Fruit fly (Drosophila melanogaster) whole organism, embryonic: Measurements from ENCODE around the gene eIF2gamma.
A peak's percentile ranks its signal among the peaks of the same experiment; 100 is the strongest.

Experiments used
- ATbp ChIP-seq: fragments of 200-800 bp; sonication (Bioruptor generic); optimal IDR thresholded peaks from 2 replicates; lab custom pipeline; 2017; ENCODE audit warnings: missing biosample characterization, mild to moderate bottlenecking, missing genetic modification characterization, missing genetic modification reagents
- Atf-2 ChIP-seq: fragments of 200-800 bp; sonication (Bioruptor generic); optimal IDR thresholded peaks from 2 replicates; lab custom pipeline; 2016; ENCODE audit warnings: missing biosample characterization, missing genetic modification characterization
- Atf6 ChIP-seq: fragments of 200-800 bp; sonication (Bioruptor generic); IDR thresholded peaks from 2 replicates; pipeline ENCODE4 v1.3.6; 2022; ENCODE audit warnings: missing biosample characterization, missing genetic modification characterization
- Bteb2 ChIP-seq: fragments of 200-800 bp; sonication (Bioruptor generic); optimal IDR thresholded peaks from 2 replicates; lab custom pipeline; 2016; ENCODE audit warnings: missing biosample characterization, missing genetic modification characterization
- CG10267 ChIP-seq: fragments of 200-800 bp; sonication (Bioruptor generic); optimal IDR thresholded peaks from 2 replicates; lab custom pipeline; 2018; ENCODE audit warnings: missing biosample characterization, mild to moderate bottlenecking, missing genetic modification characterization, moderate library complexity
- CG11398 ChIP-seq: fragments of 200-800 bp; sonication (Bioruptor generic); optimal IDR thresholded peaks from 2 replicates; lab custom pipeline; 2016; ENCODE audit warnings: missing biosample characterization, missing genetic modification characterization
- CG11504 ChIP-seq: fragments of 200-800 bp; sonication (Bioruptor generic); optimal IDR thresholded peaks from 3 replicates; lab custom pipeline; 2019; ENCODE audit warnings: missing biosample characterization, mild to moderate bottlenecking, missing genetic modification characterization, moderate library complexity
- CG12155 ChIP-seq: fragments of 200-800 bp; sonication (Bioruptor generic); optimal IDR thresholded peaks from 3 replicates; lab custom pipeline; 2016; ENCODE audit warnings: missing biosample characterization, missing genetic modification characterization
- CG12942 ChIP-seq: fragments of 200-800 bp; sonication (Bioruptor generic); optimal IDR thresholded peaks from 3 replicates; lab custom pipeline; 2016; ENCODE audit warnings: missing biosample characterization, missing genetic modification characterization
- CG15011 ChIP-seq: fragments of 200-800 bp; sonication (Bioruptor generic); optimal IDR thresholded peaks from 3 replicates; lab custom pipeline; 2018; ENCODE audit warnings: missing biosample characterization, mild to moderate bottlenecking, missing genetic modification characterization
- CG15696 ChIP-seq: fragments of 200-800 bp; sonication (Bioruptor generic); optimal IDR thresholded peaks from 2 replicates; lab custom pipeline; 2019; ENCODE audit warnings: missing biosample characterization, mild to moderate bottlenecking, missing genetic modification characterization, moderate library complexity
- CG17385 ChIP-seq: fragments of 200-800 bp; sonication (Bioruptor generic); optimal IDR thresholded peaks from 3 replicates; lab custom pipeline; 2018; ENCODE audit warnings: missing biosample characterization, mild to moderate bottlenecking, missing genetic modification characterization
- CG17829 ChIP-seq: fragments of 200-800 bp; optimal IDR thresholded peaks from 2 replicates; lab custom pipeline; 2019; ENCODE audit warnings: missing biosample characterization, mild to moderate bottlenecking, missing genetic modification characterization, moderate library complexity
- CG2120 ChIP-seq: fragments of 200-800 bp; sonication (Bioruptor generic); optimal IDR thresholded peaks from 3 replicates; lab custom pipeline; 2016; ENCODE audit warnings: missing biosample characterization, missing genetic modification characterization
- CG2889 ChIP-seq: fragments of 200-800 bp; sonication (Bioruptor generic); IDR thresholded peaks from 3 replicates; pipeline ENCODE4 v1.3.6; 2022; ENCODE audit warnings: missing biosample characterization, missing genetic modification characterization
- CG33557 ChIP-seq: fragments of 200-800 bp; sonication (Bioruptor generic); optimal IDR thresholded peaks from 2 replicates; lab custom pipeline; 2019; ENCODE audit warnings: missing biosample characterization, mild to moderate bottlenecking, missing genetic modification characterization, moderate library complexity
- CG34376 ChIP-seq: fragments of 200-800 bp; sonication (Bioruptor generic); optimal IDR thresholded peaks from 2 replicates; lab custom pipeline; 2018; ENCODE audit warnings: missing biosample characterization, mild to moderate bottlenecking, missing genetic modification characterization
- CG34422 ChIP-seq: fragments of 200-800 bp; sonication (Bioruptor generic); IDR thresholded peaks from 3 replicates; pipeline ENCODE4 v1.3.6; 2022; ENCODE audit warnings: missing biosample characterization, missing genetic modification characterization
- CG4282 ChIP-seq: fragments of 200-800 bp; sonication (Bioruptor generic); optimal IDR thresholded peaks from 2 replicates; lab custom pipeline; 2016; ENCODE audit warnings: missing biosample characterization, missing genetic modification characterization
- CG4328 ChIP-seq: fragments of 200-800 bp; sonication (Bioruptor generic); optimal IDR thresholded peaks from 3 replicates; lab custom pipeline; 2017; ENCODE audit warnings: missing biosample characterization, missing genetic modification reagents, missing genetic modification characterization
- CG7372 ChIP-seq: fragments of 200-800 bp; sonication (Bioruptor generic); IDR thresholded peaks from 2 replicates; pipeline ENCODE4 v1.3.6; 2022; ENCODE audit warnings: missing biosample characterization, missing genetic modification characterization
- CG8388 ChIP-seq: fragments of 200-800 bp; sonication (Bioruptor generic); optimal IDR thresholded peaks from 2 replicates; lab custom pipeline; 2019; ENCODE audit warnings: missing biosample characterization, mild to moderate bottlenecking, missing genetic modification characterization, moderate library complexity
- CG9876 ChIP-seq: fragments of 200-800 bp; sonication (Bioruptor generic); optimal IDR thresholded peaks from 2 replicates; lab custom pipeline; 2016; ENCODE audit warnings: missing biosample characterization, missing genetic modification characterization
- Camta ChIP-seq: fragments of 200-800 bp; sonication (Bioruptor generic); optimal IDR thresholded peaks from 2 replicates; lab custom pipeline; 2016; ENCODE audit warnings: missing biosample characterization, missing genetic modification characterization
- D19A ChIP-seq: fragments of 200-800 bp; optimal IDR thresholded peaks from 3 replicates; lab custom pipeline; 2019; ENCODE audit warnings: missing biosample characterization, mild to moderate bottlenecking, missing genetic modification characterization, moderate library complexity
- Hr51 ChIP-seq, 2 experiments: fragments of 200-800 bp; sonication (Bioruptor generic); optimal IDR thresholded peaks; 2 replicates in 1 of 2; 3 replicates in 1 of 2; lab custom pipeline; 2016 to 2018; ENCODE audit warnings: missing biosample characterization in 2 of 2, missing genetic modification characterization in 2 of 2, mild to moderate bottlenecking in 1 of 2, moderate library complexity in 1 of 2
- Jarid2 ChIP-seq: fragments of 200-800 bp; sonication (Bioruptor generic); optimal IDR thresholded peaks from 3 replicates; lab custom pipeline; 2017; ENCODE audit warnings: mild to moderate bottlenecking, missing biosample characterization, missing genetic modification reagents, missing genetic modification characterization
- Lhr ChIP-seq: fragments of 200-800 bp; sonication (Bioruptor generic); optimal IDR thresholded peaks from 3 replicates; lab custom pipeline; 2017; ENCODE audit warnings: mild to moderate bottlenecking, missing biosample characterization, missing genetic modification reagents, missing genetic modification characterization
- Meics ChIP-seq: fragments of 200-800 bp; sonication (Bioruptor generic); optimal IDR thresholded peaks from 2 replicates; lab custom pipeline; 2017; ENCODE audit warnings: missing biosample characterization, mild to moderate bottlenecking, missing genetic modification characterization
- Usf ChIP-seq: fragments of 200-800 bp; sonication (Bioruptor generic); optimal IDR thresholded peaks from 2 replicates; lab custom pipeline; 2017; ENCODE audit warnings: missing genotype, missing biosample characterization, missing genetic modification characterization
- Xbp1 ChIP-seq: fragments of 200-800 bp; sonication (Bioruptor generic); optimal IDR thresholded peaks from 3 replicates; lab custom pipeline; 2016; ENCODE audit warnings: missing biosample characterization, mild to moderate bottlenecking, missing genetic modification characterization
- abd-A ChIP-seq: fragments of 200-800 bp; sonication (Bioruptor generic); optimal IDR thresholded peaks from 3 replicates; lab custom pipeline; 2019; ENCODE audit warnings: missing biosample characterization, mild to moderate bottlenecking, missing genetic modification characterization, moderate library complexity
- az2 ChIP-seq: fragments of 200-800 bp; sonication (Bioruptor generic); optimal IDR thresholded peaks from 3 replicates; lab custom pipeline; 2016; ENCODE audit warnings: missing biosample characterization, missing genetic modification characterization
- bab2 ChIP-seq: fragments of 200-800 bp; sonication (Bioruptor generic); optimal IDR thresholded peaks from 2 replicates; lab custom pipeline; 2016; ENCODE audit warnings: missing biosample characterization, missing genetic modification characterization
- btn ChIP-seq: fragments of 200-800 bp; sonication (Bioruptor generic); optimal IDR thresholded peaks from 2 replicates; lab custom pipeline; 2016; ENCODE audit warnings: missing biosample characterization, missing genetic modification characterization
- dpn ChIP-seq, 2 experiments: fragments of 200-800 bp; sonication (Bioruptor generic); optimal IDR thresholded peaks; 3 replicates each; lab custom pipeline; 2016; ENCODE audit warnings: missing biosample characterization in 2 of 2, missing genetic modification characterization in 2 of 2
- eyg ChIP-seq: fragments of 200-800 bp; sonication (Bioruptor generic); optimal IDR thresholded peaks from 3 replicates; lab custom pipeline; 2016; ENCODE audit warnings: missing biosample characterization, missing genetic modification characterization
- gem ChIP-seq: fragments of 200-800 bp; sonication (Bioruptor generic); optimal IDR thresholded peaks from 2 replicates; lab custom pipeline; 2019; ENCODE audit warnings: missing biosample characterization, mild to moderate bottlenecking, missing genetic modification characterization, moderate library complexity
- gfzf ChIP-seq: fragments of 200-800 bp; sonication (Bioruptor generic); optimal IDR thresholded peaks from 2 replicates; lab custom pipeline; 2016; ENCODE audit warnings: missing biosample characterization, mild to moderate bottlenecking, missing genetic modification characterization, moderate library complexity
- hbn ChIP-seq: fragments of 200-800 bp; sonication (Bioruptor generic); IDR thresholded peaks from 2 replicates; pipeline ENCODE4 v1.3.6; 2022; ENCODE audit warnings: missing biosample characterization, missing genetic modification characterization; ENCODE audit not compliant: partially characterized antibody
- odd ChIP-seq: fragments of 200-800 bp; sonication (Bioruptor generic); optimal IDR thresholded peaks from 2 replicates; lab custom pipeline; 2017; ENCODE audit warnings: missing biosample characterization, mild to moderate bottlenecking, missing genetic modification characterization
- onecut ChIP-seq: fragments of 200-800 bp; sonication (Bioruptor generic); IDR thresholded peaks from 2 replicates; pipeline ENCODE4 v1.3.6; 2022; ENCODE audit warnings: missing biosample characterization, missing genetic modification characterization
- psq ChIP-seq: fragments of 200-800 bp; sonication (Bioruptor generic); optimal IDR thresholded peaks from 2 replicates; lab custom pipeline; 2017; ENCODE audit warnings: missing biosample characterization, missing genetic modification characterization
- run ChIP-seq: fragments of 200-800 bp; sonication (Bioruptor generic); optimal IDR thresholded peaks from 3 replicates; lab custom pipeline; 2018; ENCODE audit warnings: missing biosample characterization, mild to moderate bottlenecking, missing genetic modification characterization
- sens ChIP-seq: fragments of 200-800 bp; sonication (Bioruptor generic); peaks from one replicate; lab custom pipeline; 2016; ENCODE audit warnings: missing biosample characterization, missing genetic modification characterization
- shn ChIP-seq: fragments of 200-800 bp; sonication (Bioruptor generic); optimal IDR thresholded peaks from 3 replicates; lab custom pipeline; 2016; ENCODE audit warnings: missing biosample characterization, missing genetic modification characterization
- sima ChIP-seq: fragments of 200-800 bp; sonication (Bioruptor generic); optimal IDR thresholded peaks from 2 replicates; lab custom pipeline; 2016; ENCODE audit warnings: missing biosample characterization, missing genetic modification characterization
- sug ChIP-seq: fragments of 200-800 bp; optimal IDR thresholded peaks from 2 replicates; lab custom pipeline; 2019; ENCODE audit warnings: missing biosample characterization, mild to moderate bottlenecking, missing genetic modification characterization, moderate library complexity
- tin ChIP-seq: fragments of 200-800 bp; sonication (Bioruptor generic); optimal IDR thresholded peaks from 3 replicates; lab custom pipeline; 2016; ENCODE audit warnings: missing biosample characterization, missing genetic modification characterization
- tio ChIP-seq: fragments of 200-800 bp; sonication (Bioruptor generic); optimal IDR thresholded peaks from 2 replicates; lab custom pipeline; 2017; ENCODE audit warnings: missing biosample characterization, missing genetic modification characterization, inconsistent platforms

eIF2gamma gene

DNA sequence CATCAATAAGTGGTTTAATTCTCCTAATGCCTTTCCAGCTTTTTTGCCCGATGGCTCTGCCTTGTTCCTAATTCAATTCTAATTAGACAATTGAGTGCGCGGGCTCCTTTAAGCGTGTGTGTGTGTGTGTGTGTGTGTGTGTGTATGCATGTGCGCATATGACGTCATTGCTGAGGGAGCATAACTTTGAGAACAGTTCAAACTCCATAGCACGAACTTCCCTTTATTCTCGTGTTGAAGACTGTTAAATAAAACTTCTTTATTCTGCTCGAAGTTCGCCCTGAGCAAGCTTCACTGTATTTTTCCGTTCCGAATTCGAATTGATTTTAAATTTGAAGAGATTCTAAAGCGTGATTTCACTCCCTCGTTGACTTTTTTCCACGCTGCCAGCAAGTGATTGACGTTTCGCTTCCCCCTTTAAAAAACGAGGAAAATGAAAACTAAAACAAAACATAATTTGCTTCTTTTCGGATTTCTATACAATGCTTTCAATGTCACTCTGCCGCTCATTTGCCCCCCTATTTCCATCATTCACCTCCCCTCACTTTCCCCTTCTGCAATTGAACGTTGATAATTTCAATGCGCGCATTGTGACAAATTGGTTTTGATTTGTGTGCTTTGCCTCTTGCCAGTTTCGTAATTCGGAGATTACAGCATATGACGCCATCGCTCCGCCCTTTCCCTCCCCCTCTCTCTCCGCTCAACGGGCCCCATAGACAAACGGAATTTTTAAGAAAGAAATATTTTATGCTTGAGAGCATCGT, 29.2 kb upstream of the eIF2gamma start (continued):
- no peak for TF ChIP-seq eyg (GFP tag; lab: Kevin White, UChicago)
- no peak for TF ChIP-seq run (tag; lab: Kevin White, UChicago)
- TF ChIP-seq CG4282: no peak
- peak; percentile 13 for TF ChIP-seq CG8388 (GFP tag; lab: Kevin White, UChicago)
- TF ChIP-seq tio (GFP tag; lab: Kevin White, UChicago): no peak
- peak; percentile 43 for TF ChIP-seq gem (tag; lab: Kevin White, UChicago)
- no peak for TF ChIP-seq ATbp (GFP tag; lab: Kevin White, UChicago)
- peak; percentile 2 for TF ChIP-seq CG9876 (GFP tag; lab: Kevin White, UChicago)
- TF ChIP-seq CG15011 (GFP tag; lab: Kevin White, UChicago): peak; percentile 29
- peak; percentile 28 for TF ChIP-seq Xbp1 (GFP tag; lab: Kevin White, UChicago)
- peak; percentile 7 for TF ChIP-seq CG15696 (tag; lab: Kevin White, UChicago)
- no peak for TF ChIP-seq psq
- no peak for TF ChIP-seq hbn (GFP tag; lab: Robert Waterston, UW)
- no peak for TF ChIP-seq odd (GFP tag; lab: Kevin White, UChicago)
- peak; percentile 31 for TF ChIP-seq CG12155 (GFP tag; lab: Kevin White, UChicago)
- peak; percentile 9 for TF ChIP-seq CG17829 (tag; lab: Kevin White, UChicago)
- peak; percentile 48 for TF ChIP-seq Atf-2
- TF ChIP-seq Atf6 (GFP tag; lab: Robert Waterston, UW): no peak
- peak; percentile 42 for TF ChIP-seq onecut (GFP tag; lab: Robert Waterston, UW)
- no peak for TF ChIP-seq CG11398 (GFP tag; lab: Kevin White, UChicago)
- TF ChIP-seq CG2889 (GFP tag; lab: Robert Waterston, UW): no peak
- peak; percentile 63 for TF ChIP-seq CG34376 (GFP tag; lab: Kevin White, UChicago)
- peak; percentile 4 for TF ChIP-seq Bteb2
- no peak for TF ChIP-seq gfzf (GFP tag; lab: Kevin White, UChicago)
- TF ChIP-seq abd-A: peak; percentile 30
- TF ChIP-seq sima (GFP tag; lab: Kevin White, UChicago): no peak
- TF ChIP-seq az2 (GFP tag; lab: Kevin White, UChicago): no peak
- no peak for TF ChIP-seq CG17385 (GFP tag; lab: Kevin White, UChicago)
- peak; percentile 50 for TF ChIP-seq Meics
- TF ChIP-seq CG33557: no peak
- peak; percentile 16 for TF ChIP-seq tin (GFP tag; lab: Kevin White, UChicago)
- TF ChIP-seq CG2120 (GFP tag; lab: Kevin White, UChicago): peak; percentile 61
- no peak for TF ChIP-seq btn
- no peak for TF ChIP-seq CG12942 (GFP tag; lab: Kevin White, UChicago)
- no peak for TF ChIP-seq CG10267 (tag; lab: Kevin White, UChicago)
- no peak for TF ChIP-seq CG34422 (GFP tag; lab: Robert Waterston, UW)
- TF ChIP-seq sens (GFP tag; lab: Kevin White, UChicago): peak; percentile 74
- no peak for TF ChIP-seq Lhr (GFP tag; lab: Kevin White, UChicago)
- no peak for TF ChIP-seq CG7372 (GFP tag; lab: Robert Waterston, UW)
- TF ChIP-seq Hr51 (GFP tag; optimal IDR thresholded peaks at IDR 0.05; lab: Kevin White, UChicago): no peak
- TF ChIP-seq Usf (GFP tag; lab: Kevin White, UChicago): no peak
- TF ChIP-seq dpn (GFP tag; optimal IDR thresholded peaks at IDR 0.05; lab: Kevin White, UChicago): peak; percentile 17 to 39
- no peak for TF ChIP-seq Camta
- no peak for TF ChIP-seq Jarid2 (GFP tag; lab: Kevin White, UChicago)
- no peak for TF ChIP-seq D19A (tag; lab: Kevin White, UChicago)
- peak; percentile 48 for TF ChIP-seq sug (tag; lab: Kevin White, UChicago)
- peak; percentile 32 for TF ChIP-seq CG11504
- no peak for TF ChIP-seq shn (GFP tag; lab: Kevin White, UChicago)
- TF ChIP-seq CG4328 (GFP tag; lab: Kevin White, UChicago): no peak
- no peak for TF ChIP-seq bab2
